Worm (Caenorhabditis elegans): ENCODE data around the gene nish-1.
A peak's percentile ranks its signal among the peaks of the same experiment; 100 is the strongest.

Gene nish-1

DNA sequence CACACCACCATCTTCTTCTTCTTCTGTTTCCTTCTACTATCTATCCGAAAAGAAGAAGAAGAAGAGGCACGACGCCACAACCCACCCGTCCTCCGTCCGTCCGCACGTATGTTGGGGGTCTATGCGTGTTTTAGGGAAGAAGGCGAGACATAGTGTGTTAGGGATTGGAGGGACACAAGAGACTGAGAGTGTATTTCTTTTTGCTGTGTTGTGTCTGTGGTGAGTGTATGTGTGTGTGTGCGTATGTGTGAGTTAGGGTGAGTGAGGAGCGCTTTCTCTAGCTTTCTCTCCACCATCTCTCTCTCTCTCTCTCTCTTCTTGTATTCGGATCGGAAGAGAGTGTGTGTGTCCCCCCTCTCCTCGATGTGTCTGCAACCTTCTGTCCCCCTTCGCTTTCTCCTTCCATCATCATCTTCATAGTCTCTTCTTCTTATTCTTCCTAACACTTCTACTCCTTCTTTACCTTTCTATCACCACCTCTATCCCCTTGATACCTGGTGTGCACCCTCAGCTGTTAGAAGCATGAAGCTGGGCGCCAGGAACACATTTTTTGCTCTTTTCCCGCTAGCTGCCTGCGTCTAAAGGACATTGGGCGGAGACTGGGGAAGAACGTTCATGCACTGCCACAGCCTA lies 42.3 kb upstream of the nish-1 start (continued):
- TF ChIP-seq zfh-2 (GFP tag; conservative IDR thresholded peaks at IDR 0.05) (peak; percentile 93), nfya-2 (GFP tag; IDR thresholded peaks at IDR 0.05) (no peak), Y53G8AR.9 (GFP tag; conservative IDR thresholded peaks at IDR 0.05) (0 out of 2 replicates have a peak, but pooled peaks have one; percentile 27), Y56A3A.18 (GFP tag; IDR thresholded peaks at IDR 0.05) (0 out of 2 replicates have a peak, but pooled peaks have one; percentile 40), mcd-1 (GFP tag; IDR thresholded peaks at IDR 0.05) (0 out of 2 replicates have a peak, but pooled peaks have one; percentile 48), egl-44 (GFP tag; IDR thresholded peaks at IDR 0.05) (no peak), snpc-4 (GFP tag; optimal IDR thresholded peaks at IDR 0.05) (peak; percentile 19), snpc-4 (tag; optimal IDR thresholded peaks at IDR 0.05) (peak in 3 of 4 experiments; percentile 38 to 47 (median 42)), nhr-90 (tag; optimal IDR thresholded peaks at IDR 0.05) (no peak), lin-54 (GFP tag; optimal IDR thresholded peaks at IDR 0.05) (peak; percentile 47), ztf-18 (tag; optimal IDR thresholded peaks at IDR 0.05) (peak; percentile 47), hmg-1.2 (GFP tag; IDR thresholded peaks at IDR 0.05) (peak; percentile 72), unc-62 (GFP tag; optimal IDR thresholded peaks at IDR 0.05) (peak; percentile 52), F23B12.7 (tag; optimal IDR thresholded peaks at IDR 0.05; ENCODE audit: insufficient read depth) (peak; percentile 28), D2030.7 (GFP tag; IDR thresholded peaks at IDR 0.05) (no peak), nfya-1 (tag; optimal IDR thresholded peaks at IDR 0.05; ENCODE audit: borderline replicate concordance, insufficient read depth) (no peak), attf-5 (GFP tag; optimal IDR thresholded peaks at IDR 0.05) (peak; percentile 78), lin-35 (GFP tag; optimal IDR thresholded peaks at IDR 0.05) (peak in 1 of 3 experiments; percentile 52), somi-1 (GFP tag; optimal IDR thresholded peaks at IDR 0.05) (peak; percentile 60), aptf-2 (GFP tag; conservative IDR thresholded peaks at IDR 0.05) (0 out of 2 replicates have a peak, but pooled peaks have one; percentile 10), madf-8 (GFP tag; conservative IDR thresholded peaks at IDR 0.05) (no peak), tbp1 (GFP tag; optimal IDR thresholded peaks at IDR 0.05) (peak; percentile 37), nhr-120 (GFP tag; IDR thresholded peaks at IDR 0.05) (no peak), rpc-1 (optimal IDR thresholded peaks at IDR 0.05) (no peak), rpc-1 (tag; optimal IDR thresholded peaks at IDR 0.05) (no peak), ztf-26 (tag; optimal IDR thresholded peaks at IDR 0.05) (peak; percentile 12), ceh-100 (GFP tag; IDR thresholded peaks at IDR 0.05) (no peak), dpff-1 (tag; optimal IDR thresholded peaks at IDR 0.05) (no peak), B0336.3 (GFP tag; IDR thresholded peaks at IDR 0.05) (peak; percentile 82), bed-1 (GFP tag; IDR thresholded peaks at IDR 0.05) (no peak), dox-1 (GFP tag; IDR thresholded peaks at IDR 0.05) (peak; percentile 69), snpc-3.4 (tag; optimal IDR thresholded peaks at IDR 0.05) (no peak), die-1 (tag; optimal IDR thresholded peaks at IDR 0.05) (peak; percentile 67), madf-10 (tag; optimal IDR thresholded peaks at IDR 0.05) (peak; percentile 38), mxl-1 (tag; optimal IDR thresholded peaks at IDR 0.05) (no peak), lsl-1 (GFP tag; optimal IDR thresholded peaks at IDR 0.05) (no peak), tbx-9 (tag; optimal IDR thresholded peaks at IDR 0.05; ENCODE audit: borderline replicate concordance) (no peak), cebp-1 (GFP tag; IDR thresholded peaks at IDR 0.05) (peak; percentile 45), cebp-1 (tag; optimal IDR thresholded peaks at IDR 0.05) (peak; percentile 73), zim-3 (tag; optimal IDR thresholded peaks at IDR 0.05) (no peak), hmg-20 (GFP tag; IDR thresholded peaks at IDR 0.05) (no peak), ceh-91 (GFP tag; IDR thresholded peaks at IDR 0.05) (no peak), ceh-27 (GFP tag; optimal IDR thresholded peaks at IDR 0.05) (peak; percentile 59), ccch-3 (GFP tag; optimal IDR thresholded peaks at IDR 0.05) (no peak), B0019.2 (GFP tag; conservative IDR thresholded peaks at IDR 0.05) (0 out of 2 replicates have a peak, but pooled peaks have one; percentile 34), nhr-80 (tag; optimal IDR thresholded peaks at IDR 0.05) (peak; percentile 87), lin-40 (tag; optimal IDR thresholded peaks at IDR 0.05) (peak; percentile 86), lir-1 (GFP tag; conservative IDR thresholded peaks at IDR 0.05) (peak; percentile 56; the same call in 1 of the 2 replicates)

Data from whole organism, young adult.